Fruit fly (Drosophila melanogaster) whole organism, wandering third instar larva: ENCODE results near the gene Ilp3.

ENCODE experiments used
- CG9705 ChIP-seq: fragments of 200-800 bp; sonication (Bioruptor generic); optimal IDR thresholded peaks from 2 replicates; lab custom pipeline; 2018; ENCODE audit warnings: missing biosample characterization, mild to moderate bottlenecking, missing genetic modification characterization
- Dfd ChIP-seq: fragments of >200 bp; optimal IDR thresholded peaks from 2 replicates; lab custom pipeline; 2017; ENCODE audit warnings: missing biosample characterization, missing genetic modification characterization
- Hr78 ChIP-seq: fragments of >200 bp; optimal IDR thresholded peaks from 2 replicates; lab custom pipeline; 2017; ENCODE audit warnings: missing biosample characterization, missing genetic modification characterization
- Vsx2 ChIP-seq: fragments of 200-300, 225-300 bp; sonication (Bioruptor generic); optimal IDR thresholded peaks from 2 replicates; lab custom pipeline; 2018; ENCODE audit warnings: missing biosample characterization, missing genetic modification characterization; ENCODE audit not compliant: partially characterized antibody
- br ChIP-seq: fragments of 200-800 bp; sonication (Bioruptor generic); optimal IDR thresholded peaks from 2 replicates; lab custom pipeline; 2016; ENCODE audit warnings: missing biosample characterization, missing genetic modification characterization
- brk ChIP-seq: fragments of 200-800 bp; sonication (Bioruptor generic); optimal IDR thresholded peaks from 2 replicates; lab custom pipeline; 2016; ENCODE audit warnings: missing biosample characterization, mild to moderate bottlenecking, missing genetic modification characterization
- dsf ChIP-seq: sonication (Bioruptor generic); optimal IDR thresholded peaks from 2 replicates; lab custom pipeline; 2016; ENCODE audit warnings: missing biosample characterization, missing genetic modification characterization, borderline replicate concordance
- jim ChIP-seq: fragments of 175-275, 200-325 bp; sonication (Bioruptor generic); optimal IDR thresholded peaks from 2 replicates; lab custom pipeline; 2016; ENCODE audit warnings: missing biosample characterization, mild to moderate bottlenecking, missing genetic modification characterization
- pan ChIP-seq: fragments of >200 bp; optimal IDR thresholded peaks from 2 replicates; lab custom pipeline; 2017
- psq ChIP-seq: fragments of 200-800 bp; sonication (Bioruptor generic); optimal IDR thresholded peaks from 3 replicates; lab custom pipeline; 2017; ENCODE audit warnings: missing biosample characterization, mild to moderate bottlenecking, missing genetic modification characterization, moderate library complexity
- tai ChIP-seq: sonication (Bioruptor generic); optimal IDR thresholded peaks from 2 replicates; lab custom pipeline; 2016; ENCODE audit warnings: missing biosample characterization, missing genetic modification characterization
- usp ChIP-seq: fragments of >200 bp; optimal IDR thresholded peaks from 2 replicates; lab custom pipeline; 2017; ENCODE audit warnings: missing biosample characterization, missing genetic modification characterization

DNA sequence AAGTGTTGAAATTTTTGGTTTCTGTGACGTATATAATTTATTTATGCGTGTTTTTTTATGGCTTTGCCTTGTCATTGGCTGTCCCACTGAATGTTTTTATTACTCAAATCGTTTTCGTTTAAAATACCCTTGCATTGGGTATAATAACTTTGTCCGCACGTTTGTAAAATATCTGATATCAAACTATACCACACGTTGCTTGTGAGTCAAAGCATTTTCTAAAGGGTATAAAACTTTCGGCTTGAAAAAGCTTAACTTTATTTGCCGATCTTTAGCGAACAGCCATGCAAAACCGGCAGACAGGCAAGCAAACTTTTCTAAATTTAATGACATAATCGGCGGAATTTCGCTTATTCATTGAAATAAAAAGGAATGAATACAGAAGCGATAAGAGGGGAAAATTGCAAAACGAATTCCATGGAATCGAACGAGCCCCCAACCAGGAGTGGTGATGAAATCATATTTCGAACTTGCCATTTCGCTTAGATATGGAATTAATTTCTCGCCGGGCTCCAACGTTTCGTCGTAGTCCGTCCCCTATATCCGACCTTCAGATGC is 45.6 kb upstream of the Ilp3 start:
- peak; percentile 44 for TF ChIP-seq psq (GFP tag; lab: Kevin White, UChicago)
- TF ChIP-seq brk = no peak
- no peak for TF ChIP-seq usp
- TF ChIP-seq br (GFP tag; lab: Kevin White, UChicago) = peak; percentile 32
- TF ChIP-seq tai = no peak
- TF ChIP-seq Dfd = no peak
- no peak for TF ChIP-seq pan (lab: Kevin White, UChicago)
- TF ChIP-seq dsf (GFP tag; lab: Kevin White, UChicago) = no peak
- no peak for TF ChIP-seq CG9705 (GFP tag; lab: Kevin White, UChicago)
- no peak for TF ChIP-seq Hr78 (GFP tag; lab: Kevin White, UChicago)
- TF ChIP-seq jim (GFP tag; lab: Kevin White, UChicago) = no peak
- TF ChIP-seq Vsx2 (GFP tag; lab: Kevin White, UChicago) = no peak
